Fruit fly (Drosophila melanogaster) whole organism, pupa: ENCODE measurements around the gene CG17751.

ENCODE experiments used
- CG10348 ChIP-seq: fragments of 200-800 bp; sonication (Bioruptor generic); IDR thresholded peaks from 2 replicates; pipeline ENCODE4 v1.3.6; 2022; ENCODE audit warnings: missing biosample characterization, missing genetic modification characterization
- CG12605 ChIP-seq: fragments of 200-800 bp; sonication (Bioruptor generic); IDR thresholded peaks from 2 replicates; pipeline ENCODE4 v1.3.6; 2022; ENCODE audit warnings: missing biosample characterization, missing genetic modification characterization
- CG13204 ChIP-seq: fragments of 200-800 bp; sonication (Bioruptor generic); optimal IDR thresholded peaks from 2 replicates; lab custom pipeline; 2018; ENCODE audit warnings: missing biosample characterization, mild to moderate bottlenecking, missing genetic modification characterization, moderate library complexity
- CG14655 ChIP-seq: fragments of 200-800 bp; sonication (Bioruptor generic); optimal IDR thresholded peaks from 3 replicates; lab custom pipeline; 2017; ENCODE audit warnings: mild to moderate bottlenecking, missing biosample characterization, missing genetic modification reagents, missing genetic modification characterization
- CG15710 ChIP-seq: fragments of 200-800 bp; sonication (Bioruptor generic); optimal IDR thresholded peaks from 2 replicates; lab custom pipeline; 2018; ENCODE audit warnings: missing biosample characterization, mild to moderate bottlenecking, missing genetic modification characterization, moderate library complexity
- CG17806 ChIP-seq: fragments of 200-800 bp; sonication (Bioruptor generic); optimal IDR thresholded peaks from 2 replicates; lab custom pipeline; 2018; ENCODE audit warnings: missing biosample characterization, mild to moderate bottlenecking, missing genetic modification characterization, moderate library complexity
- CG32121 ChIP-seq: fragments of 200-800 bp; sonication (Bioruptor generic); IDR thresholded peaks from 2 replicates; pipeline ENCODE4 v1.3.6; 2022; ENCODE audit warnings: missing biosample characterization, missing genetic modification characterization
- CG34367 ChIP-seq: fragments of 200-800 bp; sonication (Bioruptor generic); optimal IDR thresholded peaks from 2 replicates; lab custom pipeline; 2018; ENCODE audit warnings: missing biosample characterization, mild to moderate bottlenecking, missing genetic modification characterization
- CG4496 ChIP-seq: fragments of 200-800 bp; sonication (Bioruptor generic); IDR thresholded peaks from 3 replicates; pipeline ENCODE4 v1.3.6; 2022; ENCODE audit warnings: missing biosample characterization, missing genetic modification characterization
- CG8159 ChIP-seq: fragments of 200-800 bp; sonication (Bioruptor generic); optimal IDR thresholded peaks from 3 replicates; lab custom pipeline; 2018; ENCODE audit warnings: missing biosample characterization, mild to moderate bottlenecking, missing genetic modification characterization, moderate library complexity
- CG8301 ChIP-seq: fragments of 200-800 bp; sonication (Bioruptor generic); optimal IDR thresholded peaks from 2 replicates; lab custom pipeline; 2018; ENCODE audit warnings: missing biosample characterization, mild to moderate bottlenecking, missing genetic modification characterization
- CG9948 ChIP-seq: fragments of 200-800 bp; sonication (Bioruptor generic); optimal IDR thresholded peaks from 2 replicates; lab custom pipeline; 2018; ENCODE audit warnings: missing biosample characterization, mild to moderate bottlenecking, missing genetic modification characterization, moderate library complexity
- D1 ChIP-seq: fragments of 200-800 bp; sonication (Bioruptor generic); optimal IDR thresholded peaks from 2 replicates; lab custom pipeline; 2018; ENCODE audit warnings: missing biosample characterization, mild to moderate bottlenecking, missing genetic modification characterization, moderate library complexity
- EcR ChIP-seq: fragments of 200-800 bp; sonication (Bioruptor generic); optimal IDR thresholded peaks from 3 replicates; lab custom pipeline; 2019; ENCODE audit warnings: missing biosample characterization, missing genetic modification characterization, mild to moderate bottlenecking, moderate library complexity, missing genetic modification reagents
- Ets98B ChIP-seq: fragments of 200-800 bp; sonication (Bioruptor generic); IDR thresholded peaks from 2 replicates; pipeline ENCODE4 v1.3.6; 2022; ENCODE audit warnings: missing biosample characterization, missing genetic modification characterization
- Pif1A ChIP-seq: fragments of 200-800 bp; sonication (Bioruptor generic); optimal IDR thresholded peaks from 3 replicates; lab custom pipeline; 2016; ENCODE audit warnings: missing biosample characterization, missing genetic modification characterization
- Pif1B ChIP-seq: fragments of 200-800 bp; sonication (Bioruptor generic); optimal IDR thresholded peaks from 3 replicates; lab custom pipeline; 2016; ENCODE audit warnings: missing biosample characterization, missing genetic modification characterization
- Snoo ChIP-seq: fragments of 200-800 bp; sonication (Bioruptor generic); optimal IDR thresholded peaks from 3 replicates; lab custom pipeline; 2017; ENCODE audit warnings: missing biosample characterization, mild to moderate bottlenecking, missing genetic modification characterization, inconsistent platforms
- fd96Ca ChIP-seq: fragments of 200-800 bp; sonication (Bioruptor generic); IDR thresholded peaks from 3 replicates; pipeline ENCODE4 v1.3.6; 2022; ENCODE audit warnings: missing biosample characterization, missing genetic modification characterization
- gl ChIP-seq: fragments of 200-800 bp; sonication (Bioruptor generic); optimal IDR thresholded peaks from 2 replicates; lab custom pipeline; 2018; ENCODE audit warnings: missing biosample characterization, mild to moderate bottlenecking, missing genetic modification characterization
- rn ChIP-seq: fragments of 200-800 bp; sonication (Bioruptor generic); IDR thresholded peaks from 2 replicates; pipeline ENCODE4 v1.3.6; 2022; ENCODE audit warnings: missing biosample characterization, missing genetic modification characterization

The CG17751 gene

dm6 chr3R:19641498-19642065 lies 34.5 kb downstream of the CG17751 start:
- no peak for TF ChIP-seq fd96Ca (GFP tag; lab: Robert Waterston, UW)
- peak; percentile 69; the same call in 1 of the 2 replicates for TF ChIP-seq rn
- TF ChIP-seq CG34367 (tag; lab: Kevin White, UChicago), result peak; percentile 68
- TF ChIP-seq CG32121 (GFP tag; lab: Robert Waterston, UW), result peak; percentile 88
- TF ChIP-seq Snoo, result peak; percentile 57
- no peak for TF ChIP-seq D1
- peak; percentile 69 for TF ChIP-seq Pif1B (GFP tag; lab: Kevin White, UChicago)
- TF ChIP-seq CG13204, result peak; percentile 3
- peak; percentile 92 for TF ChIP-seq CG12605
- TF ChIP-seq Ets98B (GFP tag; lab: Robert Waterston, UW), result peak; percentile 94
- no peak for TF ChIP-seq EcR (GFP tag; lab: Kevin White, UChicago)
- TF ChIP-seq gl (tag; lab: Kevin White, UChicago), result peak; percentile 57
- TF ChIP-seq CG14655, result peak; percentile 83
- peak; percentile 96 for TF ChIP-seq CG4496 (GFP tag; lab: Robert Waterston, UW)
- no peak for TF ChIP-seq CG10348
- TF ChIP-seq CG8301 (tag; lab: Kevin White, UChicago), result peak; percentile 78
- peak; percentile 75 for TF ChIP-seq CG15710 (tag; lab: Kevin White, UChicago)
- peak; percentile 79 for TF ChIP-seq CG8159
- peak; percentile 57 for TF ChIP-seq Pif1A
- TF ChIP-seq CG9948 (tag; lab: Kevin White, UChicago), result peak; percentile 75
- peak; percentile 80 for TF ChIP-seq CG17806

dm6 chr3R:19642092-19642892 lies 35.2 kb downstream of the CG17751 start, which contains the start of gene subdued:
TSS of gene subdued (minus strand) at chr3R:19642722.
- TF ChIP-seq CG34367 (tag; lab: Kevin White, UChicago), result no peak
- 0 out of 3 replicates have a peak, but pooled peaks have one; percentile 23 for TF ChIP-seq CG4496 (GFP tag; lab: Robert Waterston, UW)
- 0 out of 2 replicates have a peak, but pooled peaks have one; percentile 11 for TF ChIP-seq CG32121 (GFP tag; lab: Robert Waterston, UW)
- TF ChIP-seq CG12605, result 0 out of 2 replicates have a peak, but pooled peaks have one; percentile 29
- TF ChIP-seq CG8301 (tag; lab: Kevin White, UChicago), result no peak
- TF ChIP-seq CG13204, result peak; percentile 7
- no peak for TF ChIP-seq CG10348

- TF ChIP-seq Pif1A (no peak), Snoo (no peak), Ets98B (GFP tag; lab: Robert Waterston, UW) (peak; percentile 20; the same call in 1 of the 2 replicates), CG15710 (tag; lab: Kevin White, UChicago) (no peak), CG14655 (no peak), CG17806 (no peak), fd96Ca (GFP tag; lab: Robert Waterston, UW) (no peak), D1 (no peak), CG32121 (GFP tag; lab: Robert Waterston, UW) (no peak), EcR (GFP tag; lab: Kevin White, UChicago) (no peak), CG12605 (no peak), CG4496 (GFP tag; lab: Robert Waterston, UW) (0 out of 3 replicates have a peak, but pooled peaks have one; percentile 23)
These were observed 35.8 kb downstream of the CG17751 start for dm6 chr3R:19642893-19643270.

- TF ChIP-seq gl (tag; lab: Kevin White, UChicago), result peak; percentile 37
- TF ChIP-seq CG34367 (tag; lab: Kevin White, UChicago), result no peak
- TF ChIP-seq CG12605, result no peak
- TF ChIP-seq rn, result no peak
- peak; percentile 9 for TF ChIP-seq Pif1B (GFP tag; lab: Kevin White, UChicago)
- TF ChIP-seq Snoo, result no peak
- TF ChIP-seq D1, result no peak
- no peak for TF ChIP-seq CG9948 (tag; lab: Kevin White, UChicago)
- TF ChIP-seq CG14655, result no peak
- no peak for TF ChIP-seq CG10348
- TF ChIP-seq CG8301 (tag; lab: Kevin White, UChicago), result peak; percentile 14
- no peak for TF ChIP-seq CG13204
- peak; percentile 28; the same call in 1 of the 2 replicates for TF ChIP-seq Ets98B (GFP tag; lab: Robert Waterston, UW)
- peak; percentile 51; the same call in 2 of the 3 replicates for TF ChIP-seq fd96Ca (GFP tag; lab: Robert Waterston, UW)
- peak; percentile 29 for TF ChIP-seq CG8159
- TF ChIP-seq CG15710 (tag; lab: Kevin White, UChicago), result no peak
- peak; percentile 41; the same call in 1 of the 2 replicates for TF ChIP-seq CG32121 (GFP tag; lab: Robert Waterston, UW)
- peak; percentile 67; the same call in 2 of the 3 replicates for TF ChIP-seq CG4496 (GFP tag; lab: Robert Waterston, UW)
- no peak for TF ChIP-seq CG17806
- no peak for TF ChIP-seq Pif1A
- TF ChIP-seq EcR (GFP tag; lab: Kevin White, UChicago), result peak; percentile 65
These were observed 37.2 kb downstream of the CG17751 start, which contains the start of gene Vha13 for dm6 chr3R:19644094-19644900. TSS of gene Vha13 (minus strand) at chr3R:19644386.

- TF ChIP-seq CG10348 (no peak), Ets98B (GFP tag; lab: Robert Waterston, UW) (no peak), Pif1A (no peak), CG15710 (tag; lab: Kevin White, UChicago) (no peak), Snoo (no peak), D1 (no peak), CG14655 (no peak)
These were observed 37.8 kb downstream of the CG17751 start, which contains the start of gene Nup58 for dm6 chr3R:19644901-19645204. TSS of gene Nup58 (plus strand) at chr3R:19645026.
